Fruit fly (Drosophila melanogaster) whole organism, embryonic: ENCODE results near the gene HipHop.

Experiments used
- Antp ChIP-seq: fragments of 200-800 bp; sonication (Bioruptor generic); optimal IDR thresholded peaks from 3 replicates; lab custom pipeline; 2016; ENCODE audit warnings: missing biosample characterization, missing genetic modification characterization
- Atf-2 ChIP-seq: fragments of 200-800 bp; sonication (Bioruptor generic); optimal IDR thresholded peaks from 2 replicates; lab custom pipeline; 2016; ENCODE audit warnings: missing biosample characterization, missing genetic modification characterization
- B-H2 ChIP-seq: fragments of 200-800 bp; sonication (Bioruptor generic); optimal IDR thresholded peaks from 2 replicates; lab custom pipeline; 2018; ENCODE audit warnings: missing biosample characterization, mild to moderate bottlenecking, missing genetic modification characterization
- BtbVII ChIP-seq: fragments of 200-800 bp; sonication (Bioruptor generic); optimal IDR thresholded peaks from 3 replicates; lab custom pipeline; 2017; ENCODE audit warnings: missing biosample characterization, mild to moderate bottlenecking, missing genetic modification characterization
- CG10147 ChIP-seq: fragments of 200-800 bp; sonication (Bioruptor generic); optimal IDR thresholded peaks from 2 replicates; lab custom pipeline; 2019; ENCODE audit warnings: missing biosample characterization, mild to moderate bottlenecking, missing genetic modification characterization, moderate library complexity
- CG11093 ChIP-seq: fragments of 200-800 bp; sonication (Bioruptor generic); IDR thresholded peaks from 3 replicates; pipeline ENCODE4 v1.3.6; 2022; ENCODE audit warnings: missing biosample characterization, missing genetic modification characterization
- CG11696 ChIP-seq: fragments of 200-800 bp; sonication (Bioruptor generic); IDR thresholded peaks from 2 replicates; pipeline ENCODE4 v1.3.6; 2022; ENCODE audit warnings: missing biosample characterization, missing genetic modification characterization
- CG12071 ChIP-seq: fragments of 200-800 bp; sonication (Bioruptor generic); optimal IDR thresholded peaks from 3 replicates; lab custom pipeline; 2018; ENCODE audit warnings: missing biosample characterization, mild to moderate bottlenecking, missing genetic modification characterization
- CG15269 ChIP-seq: fragments of 200-800 bp; sonication (Bioruptor generic); optimal IDR thresholded peaks from 2 replicates; lab custom pipeline; 2018; ENCODE audit warnings: missing biosample characterization, mild to moderate bottlenecking, missing genetic modification characterization, moderate library complexity
- CG15514 ChIP-seq: fragments of 200-800 bp; sonication (Bioruptor generic); optimal IDR thresholded peaks from 3 replicates; lab custom pipeline; 2017; ENCODE audit warnings: missing biosample characterization, missing genetic modification characterization, mild to moderate bottlenecking, moderate library complexity, missing genetic modification reagents
- CG16863 ChIP-seq: fragments of 200-800 bp; sonication (Bioruptor generic); optimal IDR thresholded peaks from 3 replicates; lab custom pipeline; 2016; ENCODE audit warnings: missing biosample characterization, missing genetic modification characterization
- CG17568 ChIP-seq: fragments of 200-800 bp; sonication (Bioruptor generic); optimal IDR thresholded peaks from 2 replicates; lab custom pipeline; 2018; ENCODE audit warnings: missing biosample characterization, mild to moderate bottlenecking, missing genetic modification characterization, moderate library complexity
- CG18599 ChIP-seq: fragments of 200-800 bp; sonication (Bioruptor generic); optimal IDR thresholded peaks from 3 replicates; lab custom pipeline; 2017; ENCODE audit warnings: missing biosample characterization, missing genetic modification characterization, mild to moderate bottlenecking, moderate library complexity, missing genetic modification reagents
- CG18619 ChIP-seq: fragments of 200-800 bp; sonication (Bioruptor generic); optimal IDR thresholded peaks from 3 replicates; lab custom pipeline; 2017; ENCODE audit warnings: missing biosample characterization, mild to moderate bottlenecking, missing genetic modification characterization
- CG2678 ChIP-seq: fragments of 200-800 bp; sonication (Bioruptor generic); optimal IDR thresholded peaks from 3 replicates; lab custom pipeline; 2019; ENCODE audit warnings: missing biosample characterization, mild to moderate bottlenecking, missing genetic modification characterization, moderate library complexity
- CG2875 ChIP-seq: fragments of 200-800 bp; sonication (Bioruptor generic); optimal IDR thresholded peaks from 2 replicates; lab custom pipeline; 2017; ENCODE audit warnings: missing biosample characterization, mild to moderate bottlenecking, missing genetic modification characterization, missing genetic modification reagents
- CG3163 ChIP-seq: fragments of 200-800 bp; sonication (Bioruptor generic); optimal IDR thresholded peaks from 3 replicates; lab custom pipeline; 2016; ENCODE audit warnings: missing biosample characterization, missing genetic modification characterization
- CG34376 ChIP-seq: fragments of 200-800 bp; sonication (Bioruptor generic); optimal IDR thresholded peaks from 2 replicates; lab custom pipeline; 2018; ENCODE audit warnings: missing biosample characterization, mild to moderate bottlenecking, missing genetic modification characterization
- CG4617 ChIP-seq: fragments of 200-800 bp; sonication (Bioruptor generic); optimal IDR thresholded peaks from 3 replicates; lab custom pipeline; 2016; ENCODE audit warnings: missing biosample characterization, missing genetic modification characterization, borderline replicate concordance
- CG4707 ChIP-seq: fragments of 200-800 bp; sonication (Bioruptor generic); optimal IDR thresholded peaks from 2 replicates; lab custom pipeline; 2018; ENCODE audit warnings: missing biosample characterization, mild to moderate bottlenecking, missing genetic modification characterization, moderate library complexity
- CG4820 ChIP-seq: fragments of 200-800 bp; sonication (Bioruptor generic); optimal IDR thresholded peaks from 3 replicates; lab custom pipeline; 2016; ENCODE audit warnings: missing biosample characterization, missing genetic modification characterization
- CG6813 ChIP-seq: fragments of 200-800 bp; sonication (Bioruptor generic); optimal IDR thresholded peaks from 2 replicates; lab custom pipeline; 2017; ENCODE audit warnings: missing biosample characterization, missing genetic modification characterization, mild to moderate bottlenecking, moderate library complexity, missing genetic modification reagents
- CG7271 ChIP-seq: fragments of 200-800 bp; sonication (Bioruptor generic); optimal IDR thresholded peaks from 2 replicates; lab custom pipeline; 2018; ENCODE audit warnings: missing biosample characterization, mild to moderate bottlenecking, missing genetic modification characterization, moderate library complexity
- CG8944 ChIP-seq: fragments of 200-800 bp; sonication (Bioruptor generic); optimal IDR thresholded peaks from 3 replicates; lab custom pipeline; 2016; ENCODE audit warnings: missing biosample characterization, missing genetic modification characterization
- CG9727 ChIP-seq: fragments of 200-800 bp; sonication (Bioruptor generic); optimal IDR thresholded peaks from 3 replicates; lab custom pipeline; 2017; ENCODE audit warnings: missing biosample characterization, mild to moderate bottlenecking, missing genetic modification characterization
- CG9932 ChIP-seq: fragments of 200-800 bp; sonication (Bioruptor generic); IDR thresholded peaks from 2 replicates; pipeline ENCODE4 v1.3.6; 2022; ENCODE audit warnings: missing biosample characterization, missing genetic modification characterization
- CoRest ChIP-seq: fragments of 200-800 bp; sonication (Bioruptor generic); optimal IDR thresholded peaks from 3 replicates; lab custom pipeline; 2018; ENCODE audit warnings: missing biosample characterization, mild to moderate bottlenecking, missing genetic modification characterization, moderate library complexity
- Deaf1 ChIP-seq: fragments of 200-800 bp; optimal IDR thresholded peaks from 3 replicates; lab custom pipeline; 2019; ENCODE audit warnings: missing biosample characterization, mild to moderate bottlenecking, missing genetic modification characterization, moderate library complexity
- Dek ChIP-seq: fragments of 200-800 bp; sonication (Bioruptor generic); optimal IDR thresholded peaks from 3 replicates; lab custom pipeline; 2019; ENCODE audit warnings: missing biosample characterization, mild to moderate bottlenecking, missing genetic modification characterization, moderate library complexity
- Eip74EF ChIP-seq, 2 experiments: fragments of 200-800 bp in 1 of 2; fragments of >200 bp in 1 of 2; sonication (Bioruptor generic) in 1 of 2; optimal IDR thresholded peaks; 2 replicates each; lab custom pipeline; 2017 to 2019; ENCODE audit warnings: missing biosample characterization in 2 of 2, missing genetic modification characterization in 2 of 2, mild to moderate bottlenecking in 1 of 2, moderate library complexity in 1 of 2
- H15 ChIP-seq: fragments of 200-800 bp; sonication (Bioruptor generic); IDR thresholded peaks from 3 replicates; pipeline ENCODE4 v1.3.6; 2022; ENCODE audit warnings: missing biosample characterization, missing genetic modification characterization
- Med ChIP-seq: fragments of 200-800 bp; sonication (Bioruptor generic); peaks from one replicate; lab custom pipeline; 2016; ENCODE audit warnings: missing biosample characterization, missing genetic modification characterization, mild to moderate bottlenecking, inconsistent platforms, moderate library complexity
- Myb ChIP-seq: fragments of 200-800 bp; sonication (Bioruptor generic); optimal IDR thresholded peaks from 2 replicates; lab custom pipeline; 2016; ENCODE audit warnings: missing biosample characterization, missing genetic modification characterization
- NC2β ChIP-seq: fragments of 200-800 bp; sonication (Bioruptor generic); optimal IDR thresholded peaks from 2 replicates; lab custom pipeline; 2016; ENCODE audit warnings: missing biosample characterization, missing genetic modification characterization
- Ravus ChIP-seq: fragments of 200-800 bp; sonication (Bioruptor generic); IDR thresholded peaks from 2 replicates; pipeline ENCODE4 v1.3.6; 2022; ENCODE audit warnings: missing biosample characterization, missing genetic modification characterization
- Side ChIP-seq: fragments of 200-800 bp; sonication (Bioruptor generic); optimal IDR thresholded peaks from 2 replicates; lab custom pipeline; 2016; ENCODE audit warnings: missing biosample characterization, missing genetic modification characterization
- abd-A ChIP-seq: fragments of 200-800 bp; sonication (Bioruptor generic); optimal IDR thresholded peaks from 3 replicates; lab custom pipeline; 2019; ENCODE audit warnings: missing biosample characterization, mild to moderate bottlenecking, missing genetic modification characterization, moderate library complexity
- btn ChIP-seq: fragments of 200-800 bp; sonication (Bioruptor generic); optimal IDR thresholded peaks from 2 replicates; lab custom pipeline; 2016; ENCODE audit warnings: missing biosample characterization, missing genetic modification characterization
- chn ChIP-seq: fragments of 200-800 bp; sonication (Bioruptor generic); optimal IDR thresholded peaks from 2 replicates; lab custom pipeline; 2016; ENCODE audit warnings: missing biosample characterization, missing genetic modification characterization
- emc ChIP-seq: fragments of 200-800 bp; sonication (Bioruptor generic); optimal IDR thresholded peaks from 2 replicates; lab custom pipeline; 2016; ENCODE audit warnings: missing biosample characterization, missing genetic modification characterization
- en ChIP-seq: fragments of 200-800 bp; sonication (Bioruptor generic); optimal IDR thresholded peaks from 2 replicates; lab custom pipeline; 2016; ENCODE audit warnings: missing biosample characterization, missing genetic modification characterization
- lola ChIP-seq, 3 experiments: fragments of >200 bp in 2 of 3; fragments of 200-800 bp in 1 of 3; sonication (Bioruptor generic) in 1 of 3; optimal IDR thresholded peaks; 2 replicates each; lab custom pipeline; 2017 to 2019; ENCODE audit warnings: missing biosample characterization in 3 of 3, missing genetic modification characterization in 3 of 3, mild to moderate bottlenecking in 1 of 3, moderate library complexity in 1 of 3
- pros ChIP-seq: fragments of 200-800 bp; sonication (Bioruptor generic); optimal IDR thresholded peaks from 3 replicates; lab custom pipeline; 2019; ENCODE audit warnings: missing biosample characterization, mild to moderate bottlenecking, missing genetic modification characterization, moderate library complexity
- run ChIP-seq: fragments of 200-800 bp; sonication (Bioruptor generic); optimal IDR thresholded peaks from 3 replicates; lab custom pipeline; 2018; ENCODE audit warnings: missing biosample characterization, mild to moderate bottlenecking, missing genetic modification characterization
- scrt ChIP-seq: fragments of 200-800 bp; sonication (Bioruptor generic); optimal IDR thresholded peaks from 2 replicates; lab custom pipeline; 2018; ENCODE audit warnings: missing biosample characterization, mild to moderate bottlenecking, missing genetic modification characterization, moderate library complexity
- sd ChIP-seq: fragments of 200-800 bp; sonication (Bioruptor generic); optimal IDR thresholded peaks from 3 replicates; lab custom pipeline; 2018; ENCODE audit warnings: missing biosample characterization, mild to moderate bottlenecking, missing genetic modification characterization, moderate library complexity
- sens ChIP-seq: fragments of 200-800 bp; sonication (Bioruptor generic); peaks from one replicate; lab custom pipeline; 2016; ENCODE audit warnings: missing biosample characterization, missing genetic modification characterization
- so ChIP-seq: fragments of 200-800 bp; sonication (Bioruptor generic); IDR thresholded peaks from 3 replicates; pipeline ENCODE4 v1.3.6; 2022; ENCODE audit warnings: missing biosample characterization, missing genetic modification characterization
- sob ChIP-seq: fragments of 200-800 bp; sonication (Bioruptor generic); IDR thresholded peaks from 2 replicates; pipeline ENCODE4 v1.3.6; 2022; ENCODE audit warnings: missing biosample characterization, missing genetic modification characterization
- unpg ChIP-seq: fragments of 200-800 bp; sonication (Bioruptor generic); optimal IDR thresholded peaks from 3 replicates; lab custom pipeline; 2018; ENCODE audit warnings: missing biosample characterization, mild to moderate bottlenecking, missing genetic modification characterization, moderate library complexity

Gene HipHop

dm6 chr3L:18833234-18833633 is 12.3 kb downstream of the HipHop start (continued):
- TF ChIP-seq Atf-2 (GFP tag; lab: Kevin White, UChicago) (no peak), so (GFP tag; lab: Robert Waterston, UW) (peak; percentile 45; the same call in 1 of the 3 replicates), Antp (GFP tag; lab: Kevin White, UChicago) (no peak), sob (GFP tag; lab: Robert Waterston, UW) (0 out of 2 replicates have a peak, but pooled peaks have one; percentile 16), en (GFP tag; lab: Kevin White, UChicago) (no peak), BtbVII (GFP tag; lab: Kevin White, UChicago) (peak; percentile 41), CG9727 (GFP tag; lab: Kevin White, UChicago) (peak; percentile 4), sd (tag; lab: Kevin White, UChicago) (no peak), CG7271 (tag; lab: Kevin White, UChicago) (no peak), CG34376 (GFP tag; lab: Kevin White, UChicago) (no peak), CG12071 (GFP tag; lab: Kevin White, UChicago) (peak; percentile 39), CoRest (tag; lab: Kevin White, UChicago) (no peak), Myb (no peak), CG4617 (no peak), pros (GFP tag; lab: Kevin White, UChicago) (no peak), Ravus (GFP tag; lab: Robert Waterston, UW) (no peak), CG4707 (GFP tag; lab: Kevin White, UChicago) (peak; percentile 18), CG4820 (GFP tag; lab: Kevin White, UChicago) (no peak), CG10147 (peak; percentile 20), CG11696 (GFP tag; lab: Robert Waterston, UW) (no peak), Eip74EF (GFP tag; optimal IDR thresholded peaks at IDR 0.05; lab: Kevin White, UChicago) (no peak), CG17568 (GFP tag; lab: Kevin White, UChicago) (peak; percentile 35), H15 (no peak), sens (GFP tag; lab: Kevin White, UChicago) (peak; percentile 43), B-H2 (GFP tag; lab: Kevin White, UChicago) (peak; percentile 52), NC2β (GFP tag; lab: Kevin White, UChicago) (no peak), unpg (peak; percentile 9), emc (GFP tag; lab: Kevin White, UChicago) (no peak), Dek (tag; lab: Kevin White, UChicago) (peak; percentile 45), CG8944 (GFP tag; lab: Kevin White, UChicago) (no peak), CG6813 (GFP tag; lab: Kevin White, UChicago) (peak; percentile 58), CG3163 (GFP tag; lab: Kevin White, UChicago) (no peak), scrt (GFP tag; lab: Kevin White, UChicago) (peak; percentile 11), CG11093 (GFP tag; lab: Robert Waterston, UW) (no peak), Side (GFP tag; lab: Kevin White, UChicago) (no peak), Deaf1 (peak; percentile 14), CG16863 (no peak), run (tag; lab: Kevin White, UChicago) (no peak), CG2678 (tag; lab: Kevin White, UChicago) (peak; percentile 18), CG18619 (GFP tag; lab: Kevin White, UChicago) (peak; percentile 33), CG15514 (peak; percentile 38), CG18599 (GFP tag; lab: Kevin White, UChicago) (peak; percentile 29), CG15269 (tag; lab: Kevin White, UChicago) (peak; percentile 52), btn (GFP tag; lab: Kevin White, UChicago) (no peak), CG9932 (GFP tag; lab: Robert Waterston, UW) (no peak), chn (GFP tag; lab: Kevin White, UChicago) (no peak), Med (GFP tag; lab: Kevin White, UChicago) (peak; percentile 83), lola (GFP tag; optimal IDR thresholded peaks at IDR 0.05; lab: Kevin White, UChicago) (no peak), CG2875 (GFP tag; lab: Kevin White, UChicago) (peak; percentile 5), abd-A (no peak)
